Fruit fly (Drosophila melanogaster) whole organism: ENCODE results near the gene akirin.

Experiments
- CG8478 ChIP-seq: fragments of >200 bp; optimal IDR thresholded peaks from 2 replicates; lab custom pipeline; 2018; ENCODE audit warnings: inconsistent platforms
- Dll ChIP-seq: fragments of >200 bp; optimal IDR thresholded peaks from 2 replicates; lab custom pipeline; 2017
- EcR ChIP-seq, 2 experiments: fragments of >200 bp; optimal IDR thresholded peaks; 2 replicates each; lab custom pipeline; 2017; ENCODE audit warnings: missing biosample characterization in 2 of 2, missing genetic modification characterization in 2 of 2, missing genetic modification reagents in 2 of 2
- pan ChIP-seq: fragments of >200 bp; optimal IDR thresholded peaks from 2 replicates; lab custom pipeline; 2017
- psq ChIP-seq: fragments of >200 bp; optimal IDR thresholded peaks from 2 replicates; lab custom pipeline; 2017
- usp ChIP-seq: fragments of >200 bp; optimal IDR thresholded peaks from 2 replicates; lab custom pipeline; 2017; ENCODE audit warnings: missing biosample characterization, missing genetic modification characterization, mixed read lengths

DNA sequence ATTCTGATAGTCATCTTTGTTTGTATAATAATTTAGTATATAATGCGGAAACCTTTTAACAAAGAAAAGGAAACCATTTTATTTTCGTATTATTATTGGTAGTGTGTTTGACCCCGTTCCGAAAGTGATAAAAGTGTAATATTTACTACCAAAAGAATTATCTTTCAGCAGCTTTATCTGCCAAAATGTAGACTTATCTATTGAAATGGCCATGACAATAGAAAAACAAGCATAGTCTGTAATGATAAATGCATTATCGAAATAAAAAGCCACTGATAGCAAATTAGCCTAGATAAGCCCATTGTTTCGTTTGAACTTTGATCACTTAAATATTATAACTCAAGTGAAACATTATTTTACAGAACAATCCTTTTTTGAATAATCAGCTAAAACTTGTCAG lies 6.5 kb downstream of the akirin start:
- TF ChIP-seq pan (no peak), CG8478 (lab: Kevin White, UChicago) (no peak), psq (lab: Kevin White, UChicago) (no peak), usp (no peak), EcR (GFP tag; optimal IDR thresholded peaks at IDR 0.05; lab: Kevin White, UChicago) (no peak), Dll (lab: Kevin White, UChicago) (no peak)
